Fruit fly (Drosophila melanogaster) whole organism, embryonic: ENCODE measurements around the gene CG6178.

Experiments
- Abd-B ChIP-seq: fragments of 200-800 bp; sonication (Bioruptor generic); optimal IDR thresholded peaks from 2 replicates; lab custom pipeline; 2018; ENCODE audit warnings: missing biosample characterization, mild to moderate bottlenecking, missing genetic modification characterization, moderate library complexity
- Ada2b ChIP-seq: fragments of 200-800 bp; sonication (Bioruptor generic); IDR thresholded peaks from 2 replicates; pipeline ENCODE4 v1.3.6; 2022; ENCODE audit warnings: missing biosample characterization, missing genetic modification characterization
- Atf6 ChIP-seq: fragments of 200-800 bp; sonication (Bioruptor generic); IDR thresholded peaks from 2 replicates; pipeline ENCODE4 v1.3.6; 2022; ENCODE audit warnings: missing biosample characterization, missing genetic modification characterization
- CG1024 ChIP-seq: fragments of 200-800 bp; sonication (Bioruptor generic); IDR thresholded peaks from 2 replicates; pipeline ENCODE4 v1.3.6; 2022; ENCODE audit warnings: missing biosample characterization, missing genetic modification characterization
- CG11093 ChIP-seq: fragments of 200-800 bp; sonication (Bioruptor generic); IDR thresholded peaks from 3 replicates; pipeline ENCODE4 v1.3.6; 2022; ENCODE audit warnings: missing biosample characterization, missing genetic modification characterization
- CG12942 ChIP-seq: fragments of 200-800 bp; sonication (Bioruptor generic); optimal IDR thresholded peaks from 3 replicates; lab custom pipeline; 2016; ENCODE audit warnings: missing biosample characterization, missing genetic modification characterization
- CG14050 ChIP-seq: fragments of 200-800 bp; sonication (Bioruptor generic); IDR thresholded peaks from 3 replicates; pipeline ENCODE4 v1.3.6; 2022; ENCODE audit warnings: missing biosample characterization, missing genetic modification characterization
- CG15696 ChIP-seq: fragments of 200-800 bp; sonication (Bioruptor generic); optimal IDR thresholded peaks from 2 replicates; lab custom pipeline; 2019; ENCODE audit warnings: missing biosample characterization, mild to moderate bottlenecking, missing genetic modification characterization, moderate library complexity
- CG17361 ChIP-seq: fragments of 200-800 bp; sonication (Bioruptor generic); IDR thresholded peaks from 3 replicates; pipeline ENCODE4 v1.3.6; 2022; ENCODE audit warnings: missing biosample characterization, missing genetic modification characterization
- CG2889 ChIP-seq: fragments of 200-800 bp; sonication (Bioruptor generic); IDR thresholded peaks from 3 replicates; pipeline ENCODE4 v1.3.6; 2022; ENCODE audit warnings: missing biosample characterization, missing genetic modification characterization
- CG30403 ChIP-seq: fragments of 200-800 bp; sonication (Bioruptor generic); optimal IDR thresholded peaks from 3 replicates; lab custom pipeline; 2016; ENCODE audit warnings: missing biosample characterization, missing genetic modification characterization
- CG34422 ChIP-seq: fragments of 200-800 bp; sonication (Bioruptor generic); IDR thresholded peaks from 3 replicates; pipeline ENCODE4 v1.3.6; 2022; ENCODE audit warnings: missing biosample characterization, missing genetic modification characterization
- CG3838 ChIP-seq: fragments of 200-800 bp; sonication (Bioruptor generic); optimal IDR thresholded peaks from 3 replicates; lab custom pipeline; 2016; ENCODE audit warnings: missing biosample characterization, missing genetic modification characterization
- CG4617 ChIP-seq: fragments of 200-800 bp; sonication (Bioruptor generic); optimal IDR thresholded peaks from 3 replicates; lab custom pipeline; 2016; ENCODE audit warnings: missing biosample characterization, missing genetic modification characterization, borderline replicate concordance
- CG6791 ChIP-seq: fragments of 200-800 bp; sonication (Bioruptor generic); IDR thresholded peaks from 3 replicates; pipeline ENCODE4 v1.3.6; 2022; ENCODE audit warnings: missing biosample characterization, missing genetic modification characterization; ENCODE audit not compliant: partially characterized antibody
- CG7271 ChIP-seq: fragments of 200-800 bp; sonication (Bioruptor generic); optimal IDR thresholded peaks from 2 replicates; lab custom pipeline; 2018; ENCODE audit warnings: missing biosample characterization, mild to moderate bottlenecking, missing genetic modification characterization, moderate library complexity
- CG7372 ChIP-seq: fragments of 200-800 bp; sonication (Bioruptor generic); IDR thresholded peaks from 2 replicates; pipeline ENCODE4 v1.3.6; 2022; ENCODE audit warnings: missing biosample characterization, missing genetic modification characterization
- CG7839 ChIP-seq: fragments of 200-800 bp; sonication (Bioruptor generic); optimal IDR thresholded peaks from 3 replicates; lab custom pipeline; 2018; ENCODE audit warnings: missing biosample characterization, mild to moderate bottlenecking, missing genetic modification characterization, moderate library complexity
- Camta ChIP-seq: fragments of 200-800 bp; sonication (Bioruptor generic); optimal IDR thresholded peaks from 2 replicates; lab custom pipeline; 2016; ENCODE audit warnings: missing biosample characterization, missing genetic modification characterization
- Doc2 ChIP-seq: fragments of 200-800 bp; sonication (Bioruptor generic); IDR thresholded peaks from 2 replicates; pipeline ENCODE4 v1.3.6; 2022; ENCODE audit warnings: missing biosample characterization, missing genetic modification characterization
- Hand ChIP-seq: fragments of 200-800 bp; sonication (Bioruptor generic); optimal IDR thresholded peaks from 2 replicates; lab custom pipeline; 2017; ENCODE audit warnings: mild to moderate bottlenecking, missing biosample characterization, missing genetic modification reagents, missing genetic modification characterization
- Hmr ChIP-seq: fragments of 200-800 bp; sonication (Bioruptor generic); optimal IDR thresholded peaks from 3 replicates; lab custom pipeline; 2017; ENCODE audit warnings: mild to moderate bottlenecking, missing biosample characterization, missing genetic modification reagents, missing genetic modification characterization
- MESR4 ChIP-seq: fragments of 200-800 bp; sonication (Bioruptor generic); optimal IDR thresholded peaks from 2 replicates; lab custom pipeline; 2018; ENCODE audit warnings: missing biosample characterization, mild to moderate bottlenecking, missing genetic modification characterization, moderate library complexity
- Sox102F ChIP-seq: fragments of 200-800 bp; sonication (Bioruptor generic); optimal IDR thresholded peaks from 2 replicates; lab custom pipeline; 2018; ENCODE audit warnings: missing biosample characterization, mild to moderate bottlenecking, missing genetic modification characterization, moderate library complexity
- Sry-β ChIP-seq: fragments of 200-800 bp; sonication (Bioruptor generic); optimal IDR thresholded peaks from 2 replicates; lab custom pipeline; 2018; ENCODE audit warnings: missing biosample characterization, mild to moderate bottlenecking, missing genetic modification characterization, moderate library complexity
- Stat92E ChIP-seq, 3 experiments: fragments of >200 bp in 2 of 3; fragments of 200-800 bp in 1 of 3; sonication (Bioruptor generic) in 1 of 3; optimal IDR thresholded peaks; 2 replicates each; lab custom pipeline; 2017 to 2019; ENCODE audit warnings: missing biosample characterization in 3 of 3, missing genetic modification characterization in 3 of 3, mild to moderate bottlenecking in 1 of 3, moderate library complexity in 1 of 3
- TFAM ChIP-seq: fragments of 200-800 bp; sonication (Bioruptor generic); optimal IDR thresholded peaks from 2 replicates; lab custom pipeline; 2017; ENCODE audit warnings: missing biosample characterization, missing genetic modification characterization, inconsistent platforms
- ap ChIP-seq: fragments of 200-800 bp; sonication (Bioruptor generic); IDR thresholded peaks from 2 replicates; pipeline ENCODE4 v1.3.6; 2022; ENCODE audit warnings: missing biosample characterization, missing genetic modification characterization
- bab2 ChIP-seq: fragments of 200-800 bp; sonication (Bioruptor generic); optimal IDR thresholded peaks from 2 replicates; lab custom pipeline; 2016; ENCODE audit warnings: missing biosample characterization, missing genetic modification characterization
- caup ChIP-seq: fragments of 200-800 bp; sonication (Bioruptor generic); optimal IDR thresholded peaks from 3 replicates; lab custom pipeline; 2017; ENCODE audit warnings: missing biosample characterization, mild to moderate bottlenecking, missing genetic modification characterization, moderate library complexity; ENCODE audit not compliant: severe bottlenecking
- dm ChIP-seq: fragments of 200-800 bp; sonication (Bioruptor generic); optimal IDR thresholded peaks from 3 replicates; lab custom pipeline; 2016; ENCODE audit warnings: missing biosample characterization, missing genetic modification characterization
- dmrt11E ChIP-seq: fragments of 200-800 bp; sonication (Bioruptor generic); optimal IDR thresholded peaks from 3 replicates; lab custom pipeline; 2018; ENCODE audit warnings: missing biosample characterization, mild to moderate bottlenecking, missing genetic modification characterization, moderate library complexity
- en ChIP-seq: fragments of 200-800 bp; sonication (Bioruptor generic); optimal IDR thresholded peaks from 2 replicates; lab custom pipeline; 2016; ENCODE audit warnings: missing biosample characterization, missing genetic modification characterization
- exex ChIP-seq: fragments of 200-800 bp; sonication (Bioruptor generic); optimal IDR thresholded peaks from 4 replicates; lab custom pipeline; 2018; ENCODE audit warnings: missing biosample characterization, mild to moderate bottlenecking, missing genetic modification characterization, moderate library complexity
- fd102C ChIP-seq: fragments of 200-800 bp; sonication (Bioruptor generic); optimal IDR thresholded peaks from 2 replicates; lab custom pipeline; 2018; ENCODE audit warnings: missing biosample characterization, mild to moderate bottlenecking, missing genetic modification characterization, moderate library complexity
- fd3F ChIP-seq: fragments of 200-800 bp; sonication (Bioruptor generic); optimal IDR thresholded peaks from 2 replicates; lab custom pipeline; 2018; ENCODE audit warnings: missing biosample characterization, mild to moderate bottlenecking, missing genetic modification characterization, moderate library complexity
- ftz-f1 ChIP-seq: fragments of 200-800 bp; sonication (Bioruptor generic); optimal IDR thresholded peaks from 2 replicates; lab custom pipeline; 2016; ENCODE audit warnings: missing biosample characterization, missing genetic modification characterization
- gsb ChIP-seq: fragments of 200-800 bp; sonication (Bioruptor generic); IDR thresholded peaks from 2 replicates; pipeline ENCODE4 v1.3.6; 2022; ENCODE audit warnings: missing biosample characterization, missing genetic modification characterization
- jumu ChIP-seq: fragments of 200-800 bp; sonication (Bioruptor generic); optimal IDR thresholded peaks from 3 replicates; lab custom pipeline; 2016; ENCODE audit warnings: missing biosample characterization, missing genetic modification characterization
- kah ChIP-seq: fragments of 200-800 bp; sonication (Bioruptor generic); optimal IDR thresholded peaks from 2 replicates; lab custom pipeline; 2018; ENCODE audit warnings: missing biosample characterization, mild to moderate bottlenecking, missing genetic modification characterization
- kni ChIP-seq: fragments of 200-800 bp; sonication (Bioruptor generic); optimal IDR thresholded peaks from 3 replicates; lab custom pipeline; 2017; ENCODE audit warnings: mild to moderate bottlenecking, missing biosample characterization, missing genetic modification reagents, missing genetic modification characterization
- mam ChIP-seq: fragments of 200-800 bp; sonication (Bioruptor generic); optimal IDR thresholded peaks from 3 replicates; lab custom pipeline; 2016; ENCODE audit warnings: missing biosample characterization, missing genetic modification characterization
- nerfin-1 ChIP-seq: fragments of 200-800 bp; sonication (Bioruptor generic); optimal IDR thresholded peaks from 3 replicates; lab custom pipeline; 2019; ENCODE audit warnings: missing biosample characterization, mild to moderate bottlenecking, missing genetic modification characterization, moderate library complexity
- prd ChIP-seq, 3 experiments: fragments of >200 bp in 2 of 3; fragments of 200-800 bp in 1 of 3; sonication (Bioruptor generic) in 1 of 3; optimal IDR thresholded peaks in 2 of 3; IDR thresholded peaks in 1 of 3; 2 replicates in 2 of 3; 3 replicates in 1 of 3; pipeline versions ENCODE4 v1.3.6 to Lab custom; 2017 to 2022; ENCODE audit warnings: missing biosample characterization in 1 of 3, missing genetic modification characterization in 1 of 3
- scrt ChIP-seq: fragments of 200-800 bp; sonication (Bioruptor generic); optimal IDR thresholded peaks from 2 replicates; lab custom pipeline; 2018; ENCODE audit warnings: missing biosample characterization, mild to moderate bottlenecking, missing genetic modification characterization, moderate library complexity
- tio ChIP-seq: fragments of 200-800 bp; sonication (Bioruptor generic); optimal IDR thresholded peaks from 2 replicates; lab custom pipeline; 2017; ENCODE audit warnings: missing biosample characterization, missing genetic modification characterization, inconsistent platforms
- tll ChIP-seq, 2 experiments: fragments of 200-800 bp in 1 of 2; fragments of >200 bp in 1 of 2; sonication (Bioruptor generic) in 1 of 2; optimal IDR thresholded peaks; 2 replicates each; lab custom pipeline; 2017 to 2019; ENCODE audit warnings: missing biosample characterization in 2 of 2, missing genetic modification characterization in 2 of 2, mild to moderate bottlenecking in 1 of 2, moderate library complexity in 1 of 2
- twi ChIP-seq: fragments of 200-800 bp; optimal IDR thresholded peaks from 2 replicates; lab custom pipeline; 2019; ENCODE audit warnings: missing biosample characterization, mild to moderate bottlenecking, missing genetic modification characterization, moderate library complexity
- wor ChIP-seq: fragments of 200-800 bp; sonication (Bioruptor generic); IDR thresholded peaks from 2 replicates; pipeline ENCODE4 v1.3.6; 2022; ENCODE audit warnings: missing biosample characterization, missing genetic modification characterization

The CG6178 gene

DNA sequence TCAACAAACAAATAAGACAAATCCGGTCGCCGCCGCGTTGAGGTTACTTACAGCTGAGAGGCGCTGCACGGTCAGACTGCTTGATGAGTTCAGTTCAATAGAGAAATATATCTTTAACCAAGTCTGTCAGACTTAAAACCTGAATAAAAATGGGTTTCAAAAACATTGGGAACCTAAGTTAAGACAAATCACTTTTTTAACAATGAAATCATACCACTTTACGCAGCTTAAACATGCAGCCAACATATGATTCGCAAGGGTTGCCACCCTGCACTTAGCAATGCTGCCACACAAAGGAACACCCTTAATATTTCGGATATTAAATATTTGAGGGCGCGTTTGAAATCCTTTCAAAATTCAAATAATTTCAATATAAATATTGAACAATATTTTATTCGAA, 36.5 kb downstream of the CG6178 start, which contains the start of gene CG5515 (continued):
- no peak for TF ChIP-seq Camta (GFP tag; lab: Kevin White, UChicago)
- TF ChIP-seq kah (GFP tag; lab: Kevin White, UChicago), result no peak
- TF ChIP-seq CG12942, result peak; percentile 70
- TF ChIP-seq tll (GFP tag; optimal IDR thresholded peaks at IDR 0.05; lab: Kevin White, UChicago), result no peak
- TF ChIP-seq CG7372, result peak; percentile 80
- TF ChIP-seq exex, result no peak
- no peak for TF ChIP-seq ftz-f1 (GFP tag; lab: Kevin White, UChicago)
- peak; percentile 59 for TF ChIP-seq MESR4
- peak; percentile 67 for TF ChIP-seq caup (GFP tag; lab: Kevin White, UChicago)
- TF ChIP-seq ap (GFP tag; lab: Robert Waterston, UW), result peak; percentile 50
- TF ChIP-seq twi (tag; lab: Kevin White, UChicago), result peak; percentile 41
- TF ChIP-seq CG1024 (GFP tag; lab: Robert Waterston, UW), result peak; percentile 51
- no peak for TF ChIP-seq TFAM
- TF ChIP-seq CG7271 (tag; lab: Kevin White, UChicago), result no peak
- peak; percentile 66 for TF ChIP-seq mam
- no peak for TF ChIP-seq CG3838
- peak; percentile 75 for TF ChIP-seq Doc2
- no peak for TF ChIP-seq Hand
- peak; percentile 86 for TF ChIP-seq Atf6 (GFP tag; lab: Robert Waterston, UW)
- TF ChIP-seq CG11093 (GFP tag; lab: Robert Waterston, UW), result peak; percentile 51; the same call in 1 of the 3 replicates
- peak; percentile 88 for TF ChIP-seq Sox102F
- TF ChIP-seq CG4617 (GFP tag; lab: Kevin White, UChicago), result peak; percentile 85
- TF ChIP-seq CG6791 (GFP tag; lab: Robert Waterston, UW), result peak; percentile 71; the same call in 2 of the 3 replicates
- TF ChIP-seq Ada2b (GFP tag; lab: Robert Waterston, UW), result peak; percentile 66
- TF ChIP-seq CG30403, result peak; percentile 87
- peak; percentile 51 for TF ChIP-seq tio (GFP tag; lab: Kevin White, UChicago)
- TF ChIP-seq en (GFP tag; lab: Kevin White, UChicago), result peak; percentile 35
- peak; percentile 64 for TF ChIP-seq CG7839 (tag; lab: Kevin White, UChicago)
- peak; percentile 86 for TF ChIP-seq CG34422
- peak; percentile 81 for TF ChIP-seq dm (GFP tag; lab: Kevin White, UChicago)
- TF ChIP-seq CG14050 (GFP tag; lab: Robert Waterston, UW), result peak; percentile 80
- peak; percentile 65 for TF ChIP-seq CG17361 (GFP tag; lab: Robert Waterston, UW)
- TF ChIP-seq CG2889 (GFP tag; lab: Robert Waterston, UW), result peak; percentile 82
- TF ChIP-seq scrt, result no peak
- TF ChIP-seq kni (GFP tag; lab: Kevin White, UChicago), result peak; percentile 3
- TF ChIP-seq prd (optimal IDR thresholded peaks at IDR 0.05; lab: Kevin White, UChicago), result no peak
- peak; percentile 84 for TF ChIP-seq prd (GFP tag; IDR thresholded peaks at IDR 0.05; lab: Robert Waterston, UW)
- TF ChIP-seq nerfin-1, result peak; percentile 73
- TF ChIP-seq Hmr (GFP tag; lab: Kevin White, UChicago), result no peak
- no peak for TF ChIP-seq fd102C (GFP tag; lab: Kevin White, UChicago)
- peak; percentile 79 for TF ChIP-seq bab2 (GFP tag; lab: Kevin White, UChicago)
- no peak for TF ChIP-seq Stat92E (GFP tag; optimal IDR thresholded peaks at IDR 0.05; lab: Kevin White, UChicago)
- TF ChIP-seq dmrt11E (tag; lab: Kevin White, UChicago), result peak; percentile 82
- peak; percentile 43 for TF ChIP-seq jumu
- TF ChIP-seq gsb (GFP tag; lab: Robert Waterston, UW), result peak; percentile 72
- peak; percentile 68 for TF ChIP-seq fd3F (GFP tag; lab: Kevin White, UChicago)
- TF ChIP-seq wor (GFP tag; lab: Robert Waterston, UW), result peak; percentile 90
- peak; percentile 83 for TF ChIP-seq CG15696
- peak; percentile 72 for TF ChIP-seq Abd-B (GFP tag; lab: Kevin White, UChicago)
- no peak for TF ChIP-seq Sry-β (GFP tag; lab: Kevin White, UChicago)
